Fruit fly (Drosophila melanogaster) whole organism, embryonic: ENCODE results near the gene CG15040.

ENCODE experiments used
- Abd-B ChIP-seq: fragments of 200-800 bp; sonication (Bioruptor generic); optimal IDR thresholded peaks from 2 replicates; lab custom pipeline; 2018; ENCODE audit warnings: missing biosample characterization, mild to moderate bottlenecking, missing genetic modification characterization, moderate library complexity
- Asciz ChIP-seq: fragments of 200-800 bp; sonication (Bioruptor generic); optimal IDR thresholded peaks from 2 replicates; lab custom pipeline; 2017; ENCODE audit warnings: missing biosample characterization, mild to moderate bottlenecking, missing genetic modification characterization, missing genetic modification reagents
- Atf6 ChIP-seq: fragments of 200-800 bp; sonication (Bioruptor generic); IDR thresholded peaks from 2 replicates; pipeline ENCODE4 v1.3.6; 2022; ENCODE audit warnings: missing biosample characterization, missing genetic modification characterization
- Bgb ChIP-seq: fragments of 200-800 bp; sonication (Bioruptor generic); IDR thresholded peaks from 2 replicates; pipeline ENCODE4 v1.3.6; 2022; ENCODE audit warnings: missing biosample characterization, missing genetic modification characterization; ENCODE audit not compliant: partially characterized antibody
- BtbVII ChIP-seq: fragments of 200-800 bp; sonication (Bioruptor generic); optimal IDR thresholded peaks from 3 replicates; lab custom pipeline; 2017; ENCODE audit warnings: missing biosample characterization, mild to moderate bottlenecking, missing genetic modification characterization
- CG10431 ChIP-seq: fragments of 200-800 bp; sonication (Bioruptor generic); optimal IDR thresholded peaks from 3 replicates; lab custom pipeline; 2018; ENCODE audit warnings: missing biosample characterization, mild to moderate bottlenecking, missing genetic modification characterization
- CG10654 ChIP-seq: fragments of 200-800 bp; sonication (Bioruptor generic); optimal IDR thresholded peaks from 2 replicates; lab custom pipeline; 2016; ENCODE audit warnings: missing biosample characterization, missing genetic modification characterization
- CG11247 ChIP-seq: fragments of 200-800 bp; sonication (Bioruptor generic); IDR thresholded peaks from 2 replicates; pipeline ENCODE4 v1.3.6; 2022; ENCODE audit warnings: missing biosample characterization, missing genetic modification characterization
- CG12219 ChIP-seq: fragments of 200-800 bp; sonication (Bioruptor generic); optimal IDR thresholded peaks from 3 replicates; lab custom pipeline; 2018; ENCODE audit warnings: missing biosample characterization, mild to moderate bottlenecking, missing genetic modification characterization
- CG13123 ChIP-seq: fragments of 200-800 bp; sonication (Bioruptor generic); optimal IDR thresholded peaks from 2 replicates; lab custom pipeline; 2016; ENCODE audit warnings: missing biosample characterization, missing genetic modification characterization
- CG18476 ChIP-seq: fragments of 200-800 bp; sonication (Bioruptor generic); optimal IDR thresholded peaks from 2 replicates; lab custom pipeline; 2016; ENCODE audit warnings: missing biosample characterization, mild to moderate bottlenecking, missing genetic modification characterization
- CG2120 ChIP-seq: fragments of 200-800 bp; sonication (Bioruptor generic); optimal IDR thresholded peaks from 3 replicates; lab custom pipeline; 2016; ENCODE audit warnings: missing biosample characterization, missing genetic modification characterization
- CG34376 ChIP-seq: fragments of 200-800 bp; sonication (Bioruptor generic); optimal IDR thresholded peaks from 2 replicates; lab custom pipeline; 2018; ENCODE audit warnings: missing biosample characterization, mild to moderate bottlenecking, missing genetic modification characterization
- CG4617 ChIP-seq: fragments of 200-800 bp; sonication (Bioruptor generic); optimal IDR thresholded peaks from 3 replicates; lab custom pipeline; 2016; ENCODE audit warnings: missing biosample characterization, missing genetic modification characterization, borderline replicate concordance
- CG6813 ChIP-seq: fragments of 200-800 bp; sonication (Bioruptor generic); optimal IDR thresholded peaks from 2 replicates; lab custom pipeline; 2017; ENCODE audit warnings: missing biosample characterization, missing genetic modification characterization, mild to moderate bottlenecking, moderate library complexity, missing genetic modification reagents
- CG6854 ChIP-seq: fragments of 200-800 bp; sonication (Bioruptor generic); optimal IDR thresholded peaks from 3 replicates; lab custom pipeline; 2017; ENCODE audit warnings: missing biosample characterization, mild to moderate bottlenecking, missing genetic modification characterization
- CG7786 ChIP-seq: fragments of 200-800 bp; sonication (Bioruptor generic); optimal IDR thresholded peaks from 2 replicates; lab custom pipeline; 2016; ENCODE audit warnings: missing biosample characterization, missing genetic modification characterization
- CG7987 ChIP-seq: fragments of 200-800 bp; sonication (Bioruptor generic); optimal IDR thresholded peaks from 2 replicates; lab custom pipeline; 2018; ENCODE audit warnings: missing biosample characterization, mild to moderate bottlenecking, missing genetic modification characterization, moderate library complexity
- D19A ChIP-seq: fragments of 200-800 bp; optimal IDR thresholded peaks from 3 replicates; lab custom pipeline; 2019; ENCODE audit warnings: missing biosample characterization, mild to moderate bottlenecking, missing genetic modification characterization, moderate library complexity
- Dip2 ChIP-seq: fragments of 200-800 bp; sonication (Bioruptor generic); IDR thresholded peaks from 2 replicates; pipeline ENCODE4 v1.3.6; 2022; ENCODE audit warnings: missing biosample characterization, missing genetic modification characterization
- E2f1 ChIP-seq: fragments of 200-800 bp; sonication (Bioruptor generic); IDR thresholded peaks from 2 replicates; pipeline ENCODE4 v1.3.6; 2022; ENCODE audit warnings: missing biosample characterization, missing genetic modification characterization
- E2f2 ChIP-seq: fragments of 200-800 bp; sonication (Bioruptor generic); IDR thresholded peaks from 2 replicates; pipeline ENCODE4 v1.3.6; 2022; ENCODE audit warnings: missing biosample characterization, missing genetic modification characterization
- HLH3B ChIP-seq: fragments of 200-800 bp; sonication (Bioruptor generic); IDR thresholded peaks from 2 replicates; pipeline ENCODE4 v1.3.6; 2022; ENCODE audit warnings: missing biosample characterization, missing genetic modification characterization
- HmgD ChIP-seq: fragments of 200-800 bp; sonication (Bioruptor generic); optimal IDR thresholded peaks from 3 replicates; lab custom pipeline; 2016; ENCODE audit warnings: missing biosample characterization, missing genetic modification characterization
- Hr39 ChIP-seq: fragments of >200 bp; optimal IDR thresholded peaks from 2 replicates; lab custom pipeline; 2017
- Mes4 ChIP-seq: fragments of 200-800 bp; sonication (Bioruptor generic); optimal IDR thresholded peaks from 2 replicates; lab custom pipeline; 2016; ENCODE audit warnings: missing biosample characterization, missing genetic modification characterization
- Neu2 ChIP-seq: fragments of 200-800 bp; sonication (Bioruptor generic); optimal IDR thresholded peaks from 3 replicates; lab custom pipeline; 2016; ENCODE audit warnings: missing biosample characterization, missing genetic modification characterization, borderline replicate concordance
- Nf-YA ChIP-seq: fragments of 200-800 bp; sonication (Bioruptor generic); IDR thresholded peaks from 2 replicates; pipeline ENCODE4 v1.3.6; 2022; ENCODE audit warnings: missing biosample characterization, missing genetic modification characterization
- PHDP ChIP-seq: fragments of 200-800 bp; sonication (Bioruptor generic); optimal IDR thresholded peaks from 3 replicates; lab custom pipeline; 2018; ENCODE audit warnings: missing biosample characterization, mild to moderate bottlenecking, missing genetic modification characterization, moderate library complexity
- Ravus ChIP-seq: fragments of 200-800 bp; sonication (Bioruptor generic); IDR thresholded peaks from 2 replicates; pipeline ENCODE4 v1.3.6; 2022; ENCODE audit warnings: missing biosample characterization, missing genetic modification characterization
- Rfx ChIP-seq: fragments of 200-800 bp; sonication (Bioruptor generic); IDR thresholded peaks from 2 replicates; pipeline ENCODE4 v1.3.6; 2022; ENCODE audit warnings: missing biosample characterization, missing genetic modification characterization
- Six4 ChIP-seq: fragments of 200-800 bp; sonication (Bioruptor generic); optimal IDR thresholded peaks from 2 replicates; lab custom pipeline; 2016; ENCODE audit warnings: missing biosample characterization, missing genetic modification characterization
- Ssrp ChIP-seq: fragments of 200-800 bp; sonication (Bioruptor generic); optimal IDR thresholded peaks from 2 replicates; lab custom pipeline; 2018; ENCODE audit warnings: missing biosample characterization, mild to moderate bottlenecking, missing genetic modification characterization, moderate library complexity
- Trl ChIP-seq, 3 experiments: fragments of >200 bp in 2 of 3; fragments of 200-800 bp in 1 of 3; sonication (Bioruptor generic) in 1 of 3; optimal IDR thresholded peaks; 2 replicates in 1 of 3; 3 replicates in 2 of 3; lab custom pipeline; 2016 to 2017; ENCODE audit warnings: missing biosample characterization in 1 of 3, missing genetic modification characterization in 1 of 3
- Usf ChIP-seq: fragments of 200-800 bp; sonication (Bioruptor generic); optimal IDR thresholded peaks from 2 replicates; lab custom pipeline; 2017; ENCODE audit warnings: missing genotype, missing biosample characterization, missing genetic modification characterization
- Vsx1 ChIP-seq: fragments of 200-800 bp; sonication (Bioruptor generic); optimal IDR thresholded peaks from 2 replicates; lab custom pipeline; 2017; ENCODE audit warnings: missing biosample characterization, mild to moderate bottlenecking, missing genetic modification characterization, missing genetic modification reagents
- crol ChIP-seq: fragments of 200-800 bp; sonication (Bioruptor generic); IDR thresholded peaks from 2 replicates; pipeline ENCODE4 v1.3.6; 2022; ENCODE audit warnings: missing biosample characterization, missing genetic modification characterization
- disco-r ChIP-seq: fragments of 200-800 bp; sonication (Bioruptor generic); optimal IDR thresholded peaks from 2 replicates; lab custom pipeline; 2016; ENCODE audit warnings: missing biosample characterization, missing genetic modification characterization
- gsb-n ChIP-seq: fragments of 200-800 bp; sonication (Bioruptor generic); optimal IDR thresholded peaks from 3 replicates; lab custom pipeline; 2018; ENCODE audit warnings: missing biosample characterization, mild to moderate bottlenecking, missing genetic modification characterization
- insv ChIP-seq, 2 experiments: fragments of 200-800 bp; sonication (Bioruptor generic); optimal IDR thresholded peaks; 3 replicates each; lab custom pipeline; 2016 to 2018; ENCODE audit warnings: missing biosample characterization in 2 of 2, missing genetic modification characterization in 2 of 2
- kah ChIP-seq: fragments of 200-800 bp; sonication (Bioruptor generic); optimal IDR thresholded peaks from 2 replicates; lab custom pipeline; 2018; ENCODE audit warnings: missing biosample characterization, mild to moderate bottlenecking, missing genetic modification characterization
- kay ChIP-seq: fragments of 200-800 bp; sonication (Bioruptor generic); optimal IDR thresholded peaks from 2 replicates; lab custom pipeline; 2016; ENCODE audit warnings: missing biosample characterization, missing genetic modification characterization
- mam ChIP-seq: fragments of 200-800 bp; sonication (Bioruptor generic); optimal IDR thresholded peaks from 3 replicates; lab custom pipeline; 2016; ENCODE audit warnings: missing biosample characterization, missing genetic modification characterization
- nerfin-2 ChIP-seq: fragments of 200-800 bp; sonication (Bioruptor generic); IDR thresholded peaks from 2 replicates; pipeline ENCODE4 v1.3.6; 2022; ENCODE audit warnings: missing biosample characterization, missing genetic modification characterization; ENCODE audit not compliant: partially characterized antibody
- rib ChIP-seq: fragments of 200-800 bp; sonication (Bioruptor generic); IDR thresholded peaks from 2 replicates; pipeline ENCODE4 v1.3.6; 2022; ENCODE audit warnings: missing biosample characterization, missing genetic modification characterization
- schlank ChIP-seq: fragments of 200-800 bp; sonication (Bioruptor generic); optimal IDR thresholded peaks from 2 replicates; lab custom pipeline; 2018; ENCODE audit warnings: missing biosample characterization, mild to moderate bottlenecking, missing genetic modification characterization
- tap ChIP-seq: fragments of 200-800 bp; optimal IDR thresholded peaks from 3 replicates; lab custom pipeline; 2019; ENCODE audit warnings: missing biosample characterization, mild to moderate bottlenecking, missing genetic modification characterization, moderate library complexity
- tgo ChIP-seq: fragments of 200-800 bp; sonication (Bioruptor generic); IDR thresholded peaks from 3 replicates; pipeline ENCODE4 v1.3.6; 2022; ENCODE audit warnings: missing biosample characterization, missing genetic modification characterization
- trh ChIP-seq: fragments of 200-800 bp; sonication (Bioruptor generic); optimal IDR thresholded peaks from 2 replicates; lab custom pipeline; 2016; ENCODE audit warnings: missing biosample characterization, missing genetic modification characterization
- zf30C ChIP-seq: fragments of 200-800 bp; sonication (Bioruptor generic); optimal IDR thresholded peaks from 3 replicates; lab custom pipeline; 2018; ENCODE audit warnings: missing biosample characterization, mild to moderate bottlenecking, missing genetic modification characterization
- zfh1 ChIP-seq: fragments of 200-800 bp; sonication (Bioruptor generic); IDR thresholded peaks from 3 replicates; pipeline ENCODE4 v1.3.6; 2022; ENCODE audit warnings: missing biosample characterization, missing genetic modification characterization

CG15040 gene

DNA sequence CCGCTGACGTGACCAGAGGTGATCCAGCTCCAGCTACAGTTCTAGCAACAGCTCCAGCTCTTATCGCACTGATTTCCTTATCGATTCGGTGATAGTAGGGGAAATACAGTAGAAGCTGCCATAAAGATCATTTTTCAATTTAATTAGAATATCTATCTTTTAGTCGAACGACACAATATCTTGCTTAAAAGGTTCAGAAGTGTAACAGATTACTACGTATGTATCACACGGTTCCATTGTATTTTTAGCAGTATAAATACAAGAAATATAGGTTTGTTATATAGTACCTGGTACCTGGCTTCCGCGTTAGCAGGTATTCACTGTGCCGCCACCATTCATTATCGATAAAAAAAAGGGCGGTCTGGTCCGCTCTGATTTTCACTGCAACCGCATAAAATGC lies 27.5 kb upstream of the CG15040 start (continued):
- TF ChIP-seq HmgD (peak; percentile 10), E2f1 (GFP tag; lab: Robert Waterston, UW) (peak; percentile 69), Nf-YA (GFP tag; lab: Robert Waterston, UW) (peak; percentile 62; the same call in 1 of the 2 replicates), CG7987 (GFP tag; lab: Kevin White, UChicago) (peak; percentile 62), CG10654 (GFP tag; lab: Kevin White, UChicago) (peak; percentile 56), mam (GFP tag; lab: Kevin White, UChicago) (peak; percentile 74), CG18476 (peak; percentile 74), CG6813 (GFP tag; lab: Kevin White, UChicago) (peak; percentile 71), crol (GFP tag; lab: Robert Waterston, UW) (no peak), D19A (tag; lab: Kevin White, UChicago) (peak; percentile 79), zf30C (GFP tag; lab: Kevin White, UChicago) (no peak), Trl (optimal IDR thresholded peaks at IDR 0.05; lab: Kevin White, UChicago) (no peak), Trl (GFP tag; optimal IDR thresholded peaks at IDR 0.05; lab: Kevin White, UChicago) (peak; percentile 75), Ravus (GFP tag; lab: Robert Waterston, UW) (peak; percentile 35), disco-r (GFP tag; lab: Kevin White, UChicago) (peak; percentile 58), rib (GFP tag; lab: Robert Waterston, UW) (peak; percentile 60; the same call in 1 of the 2 replicates), CG4617 (GFP tag; lab: Kevin White, UChicago) (peak; percentile 39), CG13123 (GFP tag; lab: Kevin White, UChicago) (peak; percentile 46), insv (GFP tag; optimal IDR thresholded peaks at IDR 0.05; lab: Kevin White, UChicago) (no peak), zfh1 (GFP tag; lab: Robert Waterston, UW) (peak; percentile 79), CG12219 (GFP tag; lab: Kevin White, UChicago) (peak; percentile 87), Usf (peak; percentile 18), Bgb (no peak), CG7786 (GFP tag; lab: Kevin White, UChicago) (peak; percentile 77), Ssrp (tag; lab: Kevin White, UChicago) (peak; percentile 81), Atf6 (peak; percentile 76), Asciz (GFP tag; lab: Kevin White, UChicago) (peak; percentile 79), schlank (peak; percentile 65), Hr39 (lab: Kevin White, UChicago) (no peak), trh (no peak), gsb-n (peak; percentile 70), Vsx1 (GFP tag; lab: Kevin White, UChicago) (peak; percentile 22), kah (GFP tag; lab: Kevin White, UChicago) (peak; percentile 71), CG10431 (GFP tag; lab: Kevin White, UChicago) (peak; percentile 50), Abd-B (GFP tag; lab: Kevin White, UChicago) (no peak), Neu2 (GFP tag; lab: Kevin White, UChicago) (no peak), CG2120 (GFP tag; lab: Kevin White, UChicago) (peak; percentile 89), tgo (peak; percentile 79), CG6854 (GFP tag; lab: Kevin White, UChicago) (peak; percentile 63), kay (GFP tag; lab: Kevin White, UChicago) (no peak), Six4 (peak; percentile 76), Dip2 (GFP tag; lab: Robert Waterston, UW) (no peak), Mes4 (GFP tag; lab: Kevin White, UChicago) (peak; percentile 68), HLH3B (GFP tag; lab: Robert Waterston, UW) (peak; percentile 80), CG11247 (GFP tag; lab: Robert Waterston, UW) (no peak; the same call in 1 of the 2 replicates), BtbVII (peak; percentile 85), CG34376 (GFP tag; lab: Kevin White, UChicago) (peak; percentile 57), PHDP (tag; lab: Kevin White, UChicago) (peak; percentile 84), nerfin-2 (GFP tag; lab: Robert Waterston, UW) (no peak), E2f2 (GFP tag; lab: Robert Waterston, UW) (peak; percentile 53; the same call in 1 of the 2 replicates), tap (peak; percentile 89), Rfx (GFP tag; lab: Robert Waterston, UW) (peak; percentile 78)
